Worm (Caenorhabditis elegans): ENCODE measurements around the gene F23B12.1.

Gene F23B12.1

ce11 chrV:14436195-14436594, 7.2 kb downstream of the F23B12.1 start:
- TF ChIP-seq ceh-45 (GFP tag; IDR thresholded peaks at IDR 0.05): no peak
- TF ChIP-seq pax-1 (tag; optimal IDR thresholded peaks at IDR 0.05): no peak
- no peak for TF ChIP-seq T23F11.4 (GFP tag; optimal IDR thresholded peaks at IDR 0.05)
- no peak for TF ChIP-seq ceh-18 (tag; optimal IDR thresholded peaks at IDR 0.05)
- no peak for TF ChIP-seq fax-1 (tag; optimal IDR thresholded peaks at IDR 0.05)
- TF ChIP-seq pag-3 (tag; optimal IDR thresholded peaks at IDR 0.05; ENCODE audit: borderline replicate concordance): no peak
- no peak for TF ChIP-seq ceh-48 (tag; optimal IDR thresholded peaks at IDR 0.05)
- TF ChIP-seq ceh-14 (tag; optimal IDR thresholded peaks at IDR 0.05): no peak
- no peak for TF ChIP-seq fkh-10 (GFP tag; optimal IDR thresholded peaks at IDR 0.05)
- TF ChIP-seq npax-4 (tag; optimal IDR thresholded peaks at IDR 0.05): no peak
- TF ChIP-seq hlh-13 (GFP tag; optimal IDR thresholded peaks at IDR 0.05): no peak
- no peak for TF ChIP-seq tbx-7 (tag; optimal IDR thresholded peaks at IDR 0.05)
- TF ChIP-seq ceh-9 (tag; optimal IDR thresholded peaks at IDR 0.05): no peak
- no peak for TF ChIP-seq sox-4 (tag; optimal IDR thresholded peaks at IDR 0.05)
- TF ChIP-seq pha-2 (tag; optimal IDR thresholded peaks at IDR 0.05): no peak
- TF ChIP-seq nfya-1 (tag; optimal IDR thresholded peaks at IDR 0.05): no peak
- TF ChIP-seq dve-1 (tag; optimal IDR thresholded peaks at IDR 0.05): no peak

DNA sequence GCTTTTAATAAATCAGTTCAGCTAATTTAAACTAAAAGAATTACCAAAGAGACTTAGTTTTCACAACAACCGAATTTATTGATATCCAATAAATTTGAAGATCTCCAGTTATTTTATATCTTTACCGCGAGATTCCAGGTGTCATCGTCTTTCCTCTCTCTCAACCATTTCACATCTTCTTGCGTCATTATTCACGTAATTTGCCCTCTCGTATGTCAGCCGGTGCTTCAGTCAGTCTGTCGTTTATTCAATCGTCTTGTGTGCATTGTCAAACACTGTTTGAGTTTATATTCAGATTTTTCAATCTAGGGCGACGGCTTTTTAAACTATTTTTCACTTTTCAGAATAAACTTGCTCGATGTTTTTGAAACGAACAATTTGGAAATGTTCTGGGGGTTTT, 8.4 kb downstream of the F23B12.1 start:
- TF ChIP-seq ceh-22 (tag; optimal IDR thresholded peaks at IDR 0.05) (no peak), ceh-48 (tag; optimal IDR thresholded peaks at IDR 0.05) (no peak), nhr-232 (tag; optimal IDR thresholded peaks at IDR 0.05) (no peak), sox-4 (tag; optimal IDR thresholded peaks at IDR 0.05) (no peak), C38D4.7 (GFP tag; optimal IDR thresholded peaks at IDR 0.05) (no peak), tbx-2 (tag; optimal IDR thresholded peaks at IDR 0.05) (no peak), mec-3 (tag; optimal IDR thresholded peaks at IDR 0.05; ENCODE audit: borderline replicate concordance) (no peak)

DNA sequence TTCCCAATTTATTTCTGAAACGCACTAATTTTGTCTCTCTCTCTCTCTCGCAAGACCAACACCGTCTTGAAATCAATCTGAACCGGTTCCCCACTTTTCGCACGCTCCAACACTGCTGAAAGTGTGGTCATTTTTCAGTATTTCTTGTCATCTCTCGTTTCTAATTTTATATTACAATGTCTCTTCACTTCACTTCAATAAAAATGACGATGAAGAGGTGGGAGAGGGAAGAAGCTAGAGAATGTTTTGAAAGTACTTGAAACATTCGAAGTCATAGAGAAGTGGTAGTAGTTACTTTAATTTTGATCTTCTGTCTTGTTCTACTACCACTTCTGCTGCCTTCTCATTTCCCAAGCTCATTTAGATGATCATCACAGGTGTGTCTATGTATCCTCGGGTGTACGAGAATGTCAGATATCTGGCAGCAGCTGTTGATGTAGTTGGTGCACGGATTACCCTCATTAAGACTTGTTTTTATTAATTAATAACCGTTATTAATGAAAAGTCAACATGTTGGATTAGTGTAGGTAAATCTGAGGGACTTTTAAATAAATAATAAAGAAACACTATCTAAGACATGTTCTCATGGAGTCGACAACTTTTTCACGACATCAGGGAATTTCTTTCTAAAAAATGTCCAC, 9.3 kb downstream of the F23B12.1 start:
- TF ChIP-seq ref-2 (tag; optimal IDR thresholded peaks at IDR 0.05) (no peak), ceh-30 (tag; optimal IDR thresholded peaks at IDR 0.05) (no peak), pat-9 (tag; optimal IDR thresholded peaks at IDR 0.05) (no peak), lim-6 (tag; optimal IDR thresholded peaks at IDR 0.05) (no peak), K02D7.2 (tag; optimal IDR thresholded peaks at IDR 0.05) (no peak), mec-3 (tag; optimal IDR thresholded peaks at IDR 0.05; ENCODE audit: borderline replicate concordance) (no peak), C38D4.7 (GFP tag; optimal IDR thresholded peaks at IDR 0.05) (no peak), nhr-232 (tag; optimal IDR thresholded peaks at IDR 0.05) (no peak), pha-4 (tag; optimal IDR thresholded peaks at IDR 0.05) (no peak), C08G9.2 (tag; optimal IDR thresholded peaks at IDR 0.05) (no peak), ceh-14 (tag; optimal IDR thresholded peaks at IDR 0.05) (no peak)

DNA sequence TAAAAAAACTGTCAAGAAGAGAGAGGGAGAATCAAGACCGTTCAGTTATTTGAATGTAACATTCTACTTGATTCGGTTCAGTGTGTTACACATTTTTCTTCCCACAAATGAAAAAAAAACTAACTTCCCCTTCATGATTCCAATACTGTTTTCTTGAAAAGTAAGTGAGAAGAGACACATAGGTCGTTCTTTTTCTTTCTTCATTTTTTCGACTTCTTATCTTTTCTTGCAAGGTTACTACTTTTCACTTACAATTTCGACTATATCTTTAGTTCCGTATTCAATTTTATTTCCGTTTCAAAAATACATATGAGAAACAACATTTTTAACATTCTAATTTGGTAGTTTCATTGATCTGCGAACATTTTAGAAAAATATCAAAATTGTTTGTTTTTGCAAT, 10.3 kb downstream of the F23B12.1 start:
- TF ChIP-seq lim-6 (tag; optimal IDR thresholded peaks at IDR 0.05) (no peak), che-1 (tag; optimal IDR thresholded peaks at IDR 0.05) (no peak), fkh-6 (tag; optimal IDR thresholded peaks at IDR 0.05) (no peak), K09A11.1 (tag; optimal IDR thresholded peaks at IDR 0.05; ENCODE audit: insufficient read depth) (no peak), C08G9.2 (tag; optimal IDR thresholded peaks at IDR 0.05) (no peak), elt-4 (tag; optimal IDR thresholded peaks at IDR 0.05) (no peak), hlh-13 (GFP tag; optimal IDR thresholded peaks at IDR 0.05) (no peak)

ce11 chrV:14440841-14441240, 11.9 kb downstream of the F23B12.1 start, which contains the start of gene F23B12.4:
TSS of gene F23B12.4 (plus strand) at chrV:14441141.
- TF ChIP-seq fkh-10 (GFP tag; optimal IDR thresholded peaks at IDR 0.05) (no peak), pros-1 (tag; optimal IDR thresholded peaks at IDR 0.05) (no peak), che-1 (tag; optimal IDR thresholded peaks at IDR 0.05) (no peak), elt-4 (tag; optimal IDR thresholded peaks at IDR 0.05) (no peak), nhr-232 (tag; optimal IDR thresholded peaks at IDR 0.05) (no peak), ceh-6 (GFP tag; optimal IDR thresholded peaks at IDR 0.05) (no peak), hlh-15 (tag; optimal IDR thresholded peaks at IDR 0.05) (no peak), syd-9 (tag; optimal IDR thresholded peaks at IDR 0.05) (no peak), ceh-2 (tag; optimal IDR thresholded peaks at IDR 0.05) (no peak), Y22D7AL.16 (tag; optimal IDR thresholded peaks at IDR 0.05) (no peak)

Data from whole organism, late embryonic.